Fruit fly (Drosophila melanogaster): ENCODE measurements around the gene SH3PX1.

SH3PX1 gene

DNA sequence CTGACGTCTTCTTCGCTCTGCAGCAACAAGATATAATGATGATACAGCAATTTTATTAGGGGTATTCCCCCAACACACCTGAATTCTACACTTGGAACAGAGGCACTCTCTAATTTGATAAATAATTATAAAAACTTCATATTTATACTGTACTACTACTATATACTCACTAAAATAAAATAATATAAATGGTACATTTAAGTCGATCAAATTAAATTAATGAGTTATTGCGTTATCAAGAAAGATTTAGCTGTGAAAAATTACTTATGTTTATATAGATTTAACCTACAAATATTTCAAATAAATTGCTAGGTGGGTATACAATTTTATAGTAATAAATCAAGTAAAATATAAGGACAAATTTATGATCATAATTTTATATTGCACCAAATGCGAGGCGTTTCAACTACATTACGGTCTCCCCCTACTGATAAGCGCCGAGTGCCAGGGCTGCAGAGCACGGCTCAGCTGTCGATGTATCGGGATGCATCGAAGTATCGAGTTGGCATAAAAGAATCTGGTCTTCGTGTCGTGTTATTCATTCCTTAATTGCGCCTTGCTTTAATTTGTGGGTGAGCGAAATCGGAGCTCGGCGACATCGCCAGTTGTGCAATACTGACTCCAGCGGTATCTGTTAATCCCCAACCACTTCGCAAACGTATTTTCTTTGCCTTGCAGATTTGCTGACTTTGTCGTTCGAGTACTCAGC, 355 bp upstream of the SH3PX1 start, which contains the start of gene vsg (continued):
- TF ChIP-seq Hsf (GFP tag; optimal IDR thresholded peaks at IDR 0.05), result peak; percentile 70
- TF ChIP-seq CG12071 (GFP tag; optimal IDR thresholded peaks at IDR 0.05), result no peak
- TF ChIP-seq dpn (GFP tag; optimal IDR thresholded peaks at IDR 0.05), result peak; percentile 55 to 75
- peak; percentile 72 for TF ChIP-seq ind (GFP tag; optimal IDR thresholded peaks at IDR 0.05)
- no peak for TF ChIP-seq ERR (GFP tag; optimal IDR thresholded peaks at IDR 0.05)
- peak; percentile 31 for TF ChIP-seq Sin3A (optimal IDR thresholded peaks at IDR 0.05)
- peak; percentile 8 for TF ChIP-seq Mad (GFP tag; optimal IDR thresholded peaks at IDR 0.05)
- peak; percentile 73 for TF ChIP-seq lilli (GFP tag; optimal IDR thresholded peaks at IDR 0.05)
- peak; percentile 19 for TF ChIP-seq jumu (GFP tag; optimal IDR thresholded peaks at IDR 0.05)
- TF ChIP-seq CG15011 (GFP tag; optimal IDR thresholded peaks at IDR 0.05), result no peak
- peak; percentile 43 for TF ChIP-seq al (GFP tag; IDR thresholded peaks at IDR 0.05)
- no peak for TF ChIP-seq CG12769 (tag; optimal IDR thresholded peaks at IDR 0.05)
- TF ChIP-seq CG10147 (GFP tag; optimal IDR thresholded peaks at IDR 0.05), result peak; percentile 76
- peak; percentile 69 for TF ChIP-seq vvl (GFP tag; IDR thresholded peaks at IDR 0.05)
- TF ChIP-seq CG3847 (GFP tag; IDR thresholded peaks at IDR 0.05), result peak; percentile 62
- TF ChIP-seq MBD-R2 (GFP tag; IDR thresholded peaks at IDR 0.05), result no peak; the same call in 1 of the 2 replicates
- no peak for TF ChIP-seq cg (GFP tag; optimal IDR thresholded peaks at IDR 0.05)
- peak; percentile 90 for TF ChIP-seq CG10543 (GFP tag; optimal IDR thresholded peaks at IDR 0.05)
- TF ChIP-seq CG11504 (tag; optimal IDR thresholded peaks at IDR 0.05), result peak; percentile 89
- peak; percentile 94 for TF ChIP-seq CoRest (tag; optimal IDR thresholded peaks at IDR 0.05)
- peak; percentile 78 for TF ChIP-seq dysf (GFP tag; IDR thresholded peaks at IDR 0.05)
- TF ChIP-seq CG4707 (GFP tag; optimal IDR thresholded peaks at IDR 0.05), result no peak
- peak; percentile 85 for TF ChIP-seq CG17829 (tag; optimal IDR thresholded peaks at IDR 0.05)
- no peak for TF ChIP-seq CG8478 (optimal IDR thresholded peaks at IDR 0.05)
- no peak for TF ChIP-seq dati (GFP tag; IDR thresholded peaks at IDR 0.05)
- TF ChIP-seq pum (GFP tag; optimal IDR thresholded peaks at IDR 0.05), result peak; percentile 13
- TF ChIP-seq CG13894 (tag; optimal IDR thresholded peaks at IDR 0.05), result peak; percentile 71
- no peak for TF ChIP-seq Hr39 (optimal IDR thresholded peaks at IDR 0.05)
- peak; percentile 68 for TF ChIP-seq tap (tag; optimal IDR thresholded peaks at IDR 0.05)
- peak; percentile 63 for TF ChIP-seq Fer1 (GFP tag; optimal IDR thresholded peaks at IDR 0.05)
- peak; percentile 75 for TF ChIP-seq Hmr (GFP tag; optimal IDR thresholded peaks at IDR 0.05)
- TF ChIP-seq slou (GFP tag; optimal IDR thresholded peaks at IDR 0.05), result peak; percentile 85
- TF ChIP-seq CG18476 (GFP tag; optimal IDR thresholded peaks at IDR 0.05), result peak; percentile 75
- peak; percentile 93 for TF ChIP-seq CG42726 (GFP tag; IDR thresholded peaks at IDR 0.05; ENCODE audit: partially characterized antibody)
- TF ChIP-seq pfk (GFP tag; optimal IDR thresholded peaks at IDR 0.05), result no peak
- TF ChIP-seq crol (GFP tag; IDR thresholded peaks at IDR 0.05), result no peak
- TF ChIP-seq CG18262 (tag; optimal IDR thresholded peaks at IDR 0.05), result peak; percentile 90
- TF ChIP-seq CG11723 (GFP tag; optimal IDR thresholded peaks at IDR 0.05), result peak; percentile 42
- peak; percentile 73 for TF ChIP-seq B-H2 (GFP tag; optimal IDR thresholded peaks at IDR 0.05)
- TF ChIP-seq pros (GFP tag; optimal IDR thresholded peaks at IDR 0.05), result peak; percentile 17
- TF ChIP-seq Mes4 (GFP tag; optimal IDR thresholded peaks at IDR 0.05), result no peak
- TF ChIP-seq CG1832 (GFP tag; optimal IDR thresholded peaks at IDR 0.05), result no peak
- peak; percentile 81; the same call in 3 of the 4 replicates for TF ChIP-seq Gug (GFP tag; IDR thresholded peaks at IDR 0.05)
- TF ChIP-seq Optix (GFP tag; IDR thresholded peaks at IDR 0.05), result peak; percentile 42; the same call in 1 of the 3 replicates
- peak; percentile 86 for TF ChIP-seq CG15269 (tag; optimal IDR thresholded peaks at IDR 0.05)
- no peak for TF ChIP-seq nau (GFP tag; optimal IDR thresholded peaks at IDR 0.05)
- peak; percentile 61 for TF ChIP-seq kah (GFP tag; optimal IDR thresholded peaks at IDR 0.05)
- peak; percentile 52 for TF ChIP-seq exex (tag; optimal IDR thresholded peaks at IDR 0.05)
- TF ChIP-seq ara (GFP tag; IDR thresholded peaks at IDR 0.05), result peak; percentile 33; the same call in 1 of the 2 replicates
- TF ChIP-seq CG6254 (GFP tag; optimal IDR thresholded peaks at IDR 0.05), result peak; percentile 4

Data from whole organism, embryonic.